Fruit fly (Drosophila melanogaster): ENCODE results near the gene Tspo.

Tspo gene

DNA sequence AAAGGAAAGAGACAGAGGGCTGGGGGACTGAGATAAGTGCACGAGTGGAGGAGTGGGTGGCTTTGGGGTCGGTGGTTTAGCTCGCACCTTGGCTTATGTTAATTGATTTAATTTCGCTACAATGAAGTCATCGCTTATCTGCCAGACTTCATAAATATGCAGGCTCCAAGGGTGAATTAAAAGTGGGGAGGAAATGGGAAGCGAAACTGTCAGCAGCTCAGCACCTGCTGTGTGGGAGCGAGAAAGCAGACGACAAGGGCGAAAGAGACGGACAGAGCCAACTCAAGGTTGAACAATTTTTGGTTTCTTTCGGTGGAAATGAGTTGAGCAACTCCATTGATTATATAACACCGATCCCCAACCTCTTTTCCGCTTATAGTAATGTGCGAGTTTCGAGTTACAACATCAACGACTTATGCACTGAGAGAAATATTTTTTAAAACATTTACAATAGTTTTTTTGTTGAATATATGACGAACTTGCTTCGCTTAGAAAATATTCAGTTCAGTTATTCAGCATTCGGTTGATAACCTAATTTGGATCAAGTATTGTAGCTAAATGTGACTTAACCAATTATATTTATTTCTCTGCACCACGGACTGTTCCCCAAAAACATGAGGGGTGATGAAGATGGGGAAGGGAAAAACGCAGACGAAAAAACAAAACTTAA is 38.9 kb upstream of the Tspo start (continued):
- no peak for TF ChIP-seq D (optimal IDR thresholded peaks at IDR 0.05)
- peak; percentile 77 for TF ChIP-seq D (GFP tag; optimal IDR thresholded peaks at IDR 0.05)
- peak; percentile 85 for TF ChIP-seq ATbp (GFP tag; optimal IDR thresholded peaks at IDR 0.05)
- no peak for TF ChIP-seq HLH4C (GFP tag; IDR thresholded peaks at IDR 0.05; ENCODE audit: partially characterized antibody)
- peak; percentile 73 to 95 for TF ChIP-seq Hr51 (GFP tag; optimal IDR thresholded peaks at IDR 0.05)
- TF ChIP-seq CG11695 (GFP tag; IDR thresholded peaks at IDR 0.05) = peak; percentile 87
- peak; percentile 82 for TF ChIP-seq Ada2b (GFP tag; IDR thresholded peaks at IDR 0.05)
- peak; percentile 68 for TF ChIP-seq caup (GFP tag; optimal IDR thresholded peaks at IDR 0.05; ENCODE audit: severe bottlenecking)
- TF ChIP-seq Ets97D (GFP tag; optimal IDR thresholded peaks at IDR 0.05) = peak; percentile 54
- peak; percentile 27; the same call in 1 of the 2 replicates for TF ChIP-seq CG31224 (GFP tag; IDR thresholded peaks at IDR 0.05)
- TF ChIP-seq exex (tag; optimal IDR thresholded peaks at IDR 0.05) = no peak
- TF ChIP-seq Med (GFP tag) = peak; percentile 97
- peak; percentile 88 for TF ChIP-seq Abd-B (GFP tag; optimal IDR thresholded peaks at IDR 0.05)
- no peak for TF ChIP-seq Elba2 (GFP tag; optimal IDR thresholded peaks at IDR 0.05)
- TF ChIP-seq bowl (GFP tag; IDR thresholded peaks at IDR 0.05) = peak; percentile 60; the same call in 1 of the 2 replicates
- TF ChIP-seq NFAT (GFP tag; IDR thresholded peaks at IDR 0.05) = peak; percentile 45; the same call in 1 of the 2 replicates
- peak; percentile 80 for TF ChIP-seq CG8089 (GFP tag; optimal IDR thresholded peaks at IDR 0.05)
- TF ChIP-seq sens-2 (GFP tag; IDR thresholded peaks at IDR 0.05) = peak; percentile 79
- no peak for TF ChIP-seq Nf-YC (tag; optimal IDR thresholded peaks at IDR 0.05)
- peak; percentile 73 for TF ChIP-seq CG16815 (GFP tag; optimal IDR thresholded peaks at IDR 0.05)
- peak; percentile 48; the same call in 1 of the 3 replicates for TF ChIP-seq z (GFP tag; IDR thresholded peaks at IDR 0.05)
- TF ChIP-seq Nf-YB (GFP tag; optimal IDR thresholded peaks at IDR 0.05) = peak; percentile 75
- peak; percentile 36 for TF ChIP-seq CG15073 (GFP tag; optimal IDR thresholded peaks at IDR 0.05)
- peak; percentile 55 for TF ChIP-seq CG13123 (GFP tag; optimal IDR thresholded peaks at IDR 0.05)
- TF ChIP-seq br (optimal IDR thresholded peaks at IDR 0.05) = no peak
- TF ChIP-seq btn (GFP tag; optimal IDR thresholded peaks at IDR 0.05) = peak; percentile 82
- TF ChIP-seq Poxn (GFP tag; IDR thresholded peaks at IDR 0.05) = 0 out of 2 replicates have a peak, but pooled peaks have one; percentile 10
- no peak for TF ChIP-seq Dp (GFP tag; optimal IDR thresholded peaks at IDR 0.05)
- peak; percentile 65 for TF ChIP-seq Bteb2 (GFP tag; optimal IDR thresholded peaks at IDR 0.05)
- TF ChIP-seq Mrtf (GFP tag; IDR thresholded peaks at IDR 0.05) = peak; percentile 71
- no peak for TF ChIP-seq CG6175 (GFP tag; IDR thresholded peaks at IDR 0.05)
- TF ChIP-seq CG10267 (tag; optimal IDR thresholded peaks at IDR 0.05) = peak; percentile 86
- peak; percentile 35 for TF ChIP-seq vfl (GFP tag; optimal IDR thresholded peaks at IDR 0.05)
- TF ChIP-seq CG8944 (GFP tag; optimal IDR thresholded peaks at IDR 0.05) = peak; percentile 74
- TF ChIP-seq fd96Cb (tag; optimal IDR thresholded peaks at IDR 0.05) = peak; percentile 89
- TF ChIP-seq CG14441 (GFP tag; IDR thresholded peaks at IDR 0.05) = peak; percentile 87
- peak; percentile 8 for TF ChIP-seq YL-1 (GFP tag; optimal IDR thresholded peaks at IDR 0.05)
- TF ChIP-seq CG34224 (GFP tag; IDR thresholded peaks at IDR 0.05; ENCODE audit: partially characterized antibody) = no peak
- TF ChIP-seq chm (GFP tag; IDR thresholded peaks at IDR 0.05) = peak; percentile 93
- TF ChIP-seq CG15696 (tag; optimal IDR thresholded peaks at IDR 0.05) = peak; percentile 68
- TF ChIP-seq sisA (GFP tag; IDR thresholded peaks at IDR 0.05) = peak; percentile 88
- TF ChIP-seq CG6254 (GFP tag; optimal IDR thresholded peaks at IDR 0.05) = peak; percentile 56
- TF ChIP-seq stc (GFP tag; IDR thresholded peaks at IDR 0.05) = peak; percentile 90
- peak; percentile 63 for TF ChIP-seq slou (GFP tag; optimal IDR thresholded peaks at IDR 0.05)
- peak; percentile 70; the same call in 1 of the 4 replicates for TF ChIP-seq chinmo (GFP tag; IDR thresholded peaks at IDR 0.05; ENCODE audit: partially characterized antibody)
- peak; percentile 46; the same call in 1 of the 2 replicates for TF ChIP-seq CG4404 (GFP tag; IDR thresholded peaks at IDR 0.05)
- peak; percentile 29 for TF ChIP-seq sima (GFP tag; optimal IDR thresholded peaks at IDR 0.05)
- TF ChIP-seq ash1 (GFP tag; optimal IDR thresholded peaks at IDR 0.05) = no peak
- TF ChIP-seq CG14860 (GFP tag; IDR thresholded peaks at IDR 0.05; ENCODE audit: partially characterized antibody) = no peak
- TF ChIP-seq cad (GFP tag; optimal IDR thresholded peaks at IDR 0.05) = no peak
